Worm (Caenorhabditis elegans) whole organism, L2 larva: ENCODE results near the gene srj-6.

Source experiments
- ZK546.5 ChIP-seq: sonication (generic microtip); optimal IDR thresholded peaks from 2 replicates; lab custom pipeline; 2017; ENCODE audit warnings: missing biosample characterization, missing genetic modification characterization
- aly-2 ChIP-seq: fragments of 150-350 bp; optimal IDR thresholded peaks from 2 replicates; lab custom pipeline; 2014; ENCODE audit warnings: missing biosample characterization, missing genetic modification characterization
- lin-13 ChIP-seq: fragments of 150-350 bp; optimal IDR thresholded peaks from 2 replicates; lab custom pipeline; 2014; ENCODE audit warnings: missing biosample characterization, missing genetic modification reagents, missing genetic modification characterization
- mab-5 ChIP-seq: fragments of 150-350 bp; optimal IDR thresholded peaks from 2 replicates; lab custom pipeline; 2014; ENCODE audit warnings: missing biosample characterization, missing genetic modification characterization
- unc-62 ChIP-seq: fragments of 150-350 bp; optimal IDR thresholded peaks from 2 replicates; lab custom pipeline; 2014; ENCODE audit warnings: missing biosample characterization, missing genetic modification reagents, missing genetic modification characterization

DNA sequence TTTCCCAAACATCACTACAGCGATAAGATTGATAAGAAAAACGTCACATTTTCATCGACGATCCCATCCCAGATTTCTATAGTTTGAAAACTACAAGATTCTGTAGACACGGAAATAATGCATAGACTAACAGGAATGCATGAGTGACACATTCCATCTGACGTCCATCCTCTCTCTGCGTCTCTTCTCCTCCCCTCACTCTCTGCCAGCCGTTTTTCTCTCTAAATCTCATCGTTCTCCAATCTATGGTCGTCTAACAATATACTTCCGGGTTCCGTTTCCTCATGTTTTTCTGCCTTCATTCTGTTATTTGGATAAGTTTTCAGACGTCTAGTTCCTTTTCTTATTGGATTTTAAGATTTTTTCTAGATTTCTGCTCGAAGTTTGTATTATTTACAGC lies 35.2 kb downstream of the srj-6 start, which contains the start of gene F48G7.4:
- peak; percentile 8 for TF ChIP-seq mab-5
- no peak for TF ChIP-seq ZK546.5 (tag; lab: Kevin White, UChicago)
- TF ChIP-seq unc-62 (GFP tag; lab: Kevin White, UChicago) = peak; percentile 58
- peak; percentile 44 for TF ChIP-seq lin-13 (GFP tag; lab: Kevin White, UChicago)
- TF ChIP-seq aly-2 (tag; lab: Kevin White, UChicago) = no peak
